Fruit fly (Drosophila melanogaster): ENCODE measurements around the gene E2f1.

DNA sequence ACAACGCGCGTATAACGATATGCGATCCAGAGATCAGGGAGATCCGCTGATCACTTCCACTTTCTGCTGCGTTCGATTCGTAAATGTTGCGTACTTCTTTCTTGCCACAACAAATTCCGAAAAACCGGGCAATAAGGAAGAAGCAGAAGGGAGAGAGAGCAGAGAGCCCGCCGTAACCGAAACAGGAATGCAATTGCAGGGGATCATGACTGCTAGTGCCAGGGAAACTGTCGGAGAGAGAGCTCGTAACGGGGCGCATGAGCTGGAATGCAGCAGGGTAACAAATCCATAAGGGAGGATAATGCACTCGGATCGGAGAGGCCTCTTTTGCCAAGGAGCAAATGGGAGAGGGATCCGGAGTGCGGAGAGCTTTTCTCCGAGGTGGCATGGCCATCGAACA is 22.2 kb downstream of the E2f1 start:
- no peak for TF ChIP-seq Abd-B (GFP tag; optimal IDR thresholded peaks at IDR 0.05)
- TF ChIP-seq CG32264 (GFP tag; optimal IDR thresholded peaks at IDR 0.05): no peak
- TF ChIP-seq jim (GFP tag; optimal IDR thresholded peaks at IDR 0.05): no peak
- TF ChIP-seq lola (GFP tag; optimal IDR thresholded peaks at IDR 0.05): no peak
- TF ChIP-seq brk (GFP tag; optimal IDR thresholded peaks at IDR 0.05): no peak
- no peak for TF ChIP-seq pan (optimal IDR thresholded peaks at IDR 0.05)
- no peak for TF ChIP-seq CG9705 (GFP tag; optimal IDR thresholded peaks at IDR 0.05)

Data from whole organism, wandering third instar larva.